Fruit fly (Drosophila melanogaster): ENCODE measurements around the gene CG9175.
A peak's percentile ranks its signal among the peaks of the same experiment; 100 is the strongest.

CG9175 gene

dm6 chr2L:6065823-6066222 is 32.9 kb downstream of the CG9175 start, which contains the start of the genes Fbw5 and CG9147 (continued):
- peak; percentile 54 for TF ChIP-seq pfk (GFP tag; optimal IDR thresholded peaks at IDR 0.05)
- TF ChIP-seq CG6654 (GFP tag; optimal IDR thresholded peaks at IDR 0.05), result peak; percentile 91
- peak; percentile 98 for TF ChIP-seq CG11085 (GFP tag; IDR thresholded peaks at IDR 0.05)
- peak; percentile 99 for TF ChIP-seq CG3407 (GFP tag; optimal IDR thresholded peaks at IDR 0.05)
- peak; percentile 99 for TF ChIP-seq slou (GFP tag; optimal IDR thresholded peaks at IDR 0.05)
- TF ChIP-seq so (GFP tag; IDR thresholded peaks at IDR 0.05), result peak; percentile 100
- peak; percentile 100 for TF ChIP-seq Rfx (GFP tag; IDR thresholded peaks at IDR 0.05)
- peak; percentile 99 for TF ChIP-seq fu2 (GFP tag; optimal IDR thresholded peaks at IDR 0.05)
- TF ChIP-seq CG4707 (GFP tag; optimal IDR thresholded peaks at IDR 0.05), result peak; percentile 98
- TF ChIP-seq lbe (GFP tag; optimal IDR thresholded peaks at IDR 0.05), result peak; percentile 99
- peak; percentile 100 for TF ChIP-seq gsb-n (tag; optimal IDR thresholded peaks at IDR 0.05)
- peak; percentile 98 for TF ChIP-seq Fer1 (GFP tag; optimal IDR thresholded peaks at IDR 0.05)
- peak; percentile 99 for TF ChIP-seq CG6272 (GFP tag; IDR thresholded peaks at IDR 0.05)
- TF ChIP-seq yki (optimal IDR thresholded peaks at IDR 0.05), result no peak
- TF ChIP-seq ci (GFP tag; IDR thresholded peaks at IDR 0.05), result peak; percentile 100
- peak; percentile 99 for TF ChIP-seq CG32532 (GFP tag; IDR thresholded peaks at IDR 0.05)
- peak; percentile 99 for TF ChIP-seq CG2712 (tag; optimal IDR thresholded peaks at IDR 0.05)
- peak; percentile 100 for TF ChIP-seq HLH3B (GFP tag; IDR thresholded peaks at IDR 0.05)
- TF ChIP-seq Hsf (GFP tag; optimal IDR thresholded peaks at IDR 0.05), result peak; percentile 100
- TF ChIP-seq Dip3 (GFP tag; optimal IDR thresholded peaks at IDR 0.05), result peak; percentile 99
- peak; percentile 39 for TF ChIP-seq HLHmδ (GFP tag; optimal IDR thresholded peaks at IDR 0.05)
- TF ChIP-seq Rx (GFP tag; IDR thresholded peaks at IDR 0.05), result peak; percentile 99
- TF ChIP-seq Atf3 (GFP tag; optimal IDR thresholded peaks at IDR 0.05), result peak; percentile 99
- TF ChIP-seq oc (tag; optimal IDR thresholded peaks at IDR 0.05), result peak; percentile 100
- peak; percentile 99 for TF ChIP-seq CG11723 (GFP tag; optimal IDR thresholded peaks at IDR 0.05)
- peak; percentile 100 for TF ChIP-seq ttk (GFP tag; IDR thresholded peaks at IDR 0.05)
- TF ChIP-seq CG10366 (GFP tag; IDR thresholded peaks at IDR 0.05), result peak; percentile 100
- peak; percentile 97 for TF ChIP-seq CG15696 (tag; optimal IDR thresholded peaks at IDR 0.05)
- peak; percentile 99 for TF ChIP-seq gsb (GFP tag; IDR thresholded peaks at IDR 0.05)
- TF ChIP-seq Hr51 (GFP tag; optimal IDR thresholded peaks at IDR 0.05), result peak; percentile 99 to 100
- peak; percentile 98 for TF ChIP-seq bowl (GFP tag; IDR thresholded peaks at IDR 0.05)
- peak; percentile 99 for TF ChIP-seq bcd (GFP tag; optimal IDR thresholded peaks at IDR 0.05)
- peak; percentile 100 for TF ChIP-seq CG7839 (tag; optimal IDR thresholded peaks at IDR 0.05)
- peak; percentile 99 for TF ChIP-seq CG7786 (GFP tag; optimal IDR thresholded peaks at IDR 0.05)
- TF ChIP-seq CG13894 (tag; optimal IDR thresholded peaks at IDR 0.05), result peak; percentile 98
- TF ChIP-seq CG7556 (GFP tag; optimal IDR thresholded peaks at IDR 0.05), result peak; percentile 100
- TF ChIP-seq rib (GFP tag; IDR thresholded peaks at IDR 0.05), result peak; percentile 99
- peak; percentile 99 for TF ChIP-seq CG12299 (tag; optimal IDR thresholded peaks at IDR 0.05)
- peak; percentile 97 for TF ChIP-seq trem (tag; optimal IDR thresholded peaks at IDR 0.05)
- TF ChIP-seq CG1602 (GFP tag; optimal IDR thresholded peaks at IDR 0.05), result peak; percentile 100
- peak; percentile 99 for TF ChIP-seq slp2 (GFP tag; optimal IDR thresholded peaks at IDR 0.05)
- TF ChIP-seq Vsx1 (GFP tag; optimal IDR thresholded peaks at IDR 0.05), result peak; percentile 98
- TF ChIP-seq CG16863 (GFP tag; optimal IDR thresholded peaks at IDR 0.05), result peak; percentile 99
- TF ChIP-seq CG11093 (GFP tag; IDR thresholded peaks at IDR 0.05), result peak; percentile 99
- TF ChIP-seq gt (GFP tag; IDR thresholded peaks at IDR 0.05), result peak; percentile 98
- peak; percentile 98 for TF ChIP-seq CG14667 (GFP tag; IDR thresholded peaks at IDR 0.05)
- TF ChIP-seq Taf1 (GFP tag; IDR thresholded peaks at IDR 0.05), result peak; percentile 99
- TF ChIP-seq fd3F (GFP tag; optimal IDR thresholded peaks at IDR 0.05), result peak; percentile 100
- TF ChIP-seq stwl (tag; optimal IDR thresholded peaks at IDR 0.05), result peak; percentile 88
- TF ChIP-seq CG7745 (tag; optimal IDR thresholded peaks at IDR 0.05), result peak; percentile 97
- no peak for TF ChIP-seq Sin3A (optimal IDR thresholded peaks at IDR 0.05)
- TF ChIP-seq eyg (GFP tag; optimal IDR thresholded peaks at IDR 0.05), result peak; percentile 99
